Fruit fly (Drosophila melanogaster): Measurements from ENCODE around the gene sc.
A peak's percentile ranks its signal among the peaks of the same experiment; 100 is the strongest.

- TF ChIP-seq OdsH (GFP tag; optimal IDR thresholded peaks at IDR 0.05) (peak; percentile 16), CG6854 (GFP tag; optimal IDR thresholded peaks at IDR 0.05) (no peak)
These were observed 29.0 kb upstream of the sc start for dm6 chrX:366854-367253.
